Worm (Caenorhabditis elegans): ENCODE data around the gene sru-36.

- TF ChIP-seq elt-2 (tag; optimal IDR thresholded peaks at IDR 0.05) (no peak), unc-3 (GFP tag; conservative IDR thresholded peaks at IDR 0.05) (no peak), unc-3 (tag; optimal IDR thresholded peaks at IDR 0.05) (no peak), lim-6 (tag; optimal IDR thresholded peaks at IDR 0.05) (no peak), ceh-24 (tag; optimal IDR thresholded peaks at IDR 0.05) (no peak), tbx-2 (tag; optimal IDR thresholded peaks at IDR 0.05) (no peak), Y22D7AL.16 (tag; optimal IDR thresholded peaks at IDR 0.05) (no peak), rnt-1 (tag; optimal IDR thresholded peaks at IDR 0.05) (no peak)
Measured at ce11 chrV:9879404-9879803, 37.9 kb downstream of the sru-36 start, which contains the start of gene srab-26.

Measured in whole organism, late embryonic.